Worm (Caenorhabditis elegans) whole organism, L3 larva: Measurements from ENCODE around the gene fbxa-151.

Source experiments
- ZK546.5 ChIP-seq: sonication (generic microtip); optimal IDR thresholded peaks from 2 replicates; lab custom pipeline; 2017; ENCODE audit warnings: missing biosample characterization, missing genetic modification characterization
- aly-2 ChIP-seq: fragments of 150-350 bp; optimal IDR thresholded peaks from 2 replicates; lab custom pipeline; 2014; ENCODE audit warnings: missing biosample characterization, missing genetic modification characterization
- ama-1 ChIP-seq: fragments of 150-350 bp; optimal IDR thresholded peaks from 2 replicates; lab custom pipeline; 2018
- egl-27 ChIP-seq: sonication (generic microtip); optimal IDR thresholded peaks from 4 replicates; lab custom pipeline; 2017; ENCODE audit warnings: missing biosample characterization, missing genetic modification reagents, missing genetic modification characterization
- pqm-1 ChIP-seq: fragments of 150-350 bp; optimal IDR thresholded peaks from 2 replicates; lab custom pipeline; 2017; ENCODE audit warnings: missing biosample characterization, missing genetic modification characterization, inconsistent platforms
- sea-2 ChIP-seq: fragments of 150-350 bp; sonication (generic microtip); optimal IDR thresholded peaks from 4 replicates; lab custom pipeline; 2014; ENCODE audit warnings: missing biosample characterization, missing genetic modification reagents, missing genetic modification characterization
- skn-1 ChIP-seq: fragments of 150-350 bp; optimal IDR thresholded peaks from 2 replicates; lab custom pipeline; 2014; ENCODE audit warnings: missing biosample characterization, missing genetic modification characterization

DNA sequence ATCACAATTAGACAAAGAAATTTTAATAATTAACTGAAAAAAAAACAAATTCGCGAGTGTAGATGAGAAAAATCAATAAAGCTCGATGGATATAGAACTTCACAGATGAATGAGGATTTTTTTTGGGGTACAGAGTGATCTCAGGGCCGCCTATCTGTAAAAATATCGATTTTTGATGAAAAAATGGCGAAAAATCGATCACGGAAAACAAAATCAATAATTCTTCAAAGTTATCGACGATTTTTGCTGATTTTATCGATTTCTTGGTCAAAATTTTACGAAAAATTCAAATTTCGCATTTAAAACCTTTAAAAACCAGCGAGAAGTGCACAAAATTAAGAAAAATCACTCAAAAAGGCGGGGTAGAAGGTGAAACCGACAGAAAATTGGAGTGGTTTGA is 50.6 kb downstream of the fbxa-151 start:
- no peak for TF ChIP-seq aly-2
- no peak for TF ChIP-seq ZK546.5 (tag; lab: Kevin White, UChicago)
- no peak for TF ChIP-seq egl-27
- TF ChIP-seq sea-2 (GFP tag; lab: Kevin White, UChicago): no peak
- no peak for TF ChIP-seq ama-1 (lab: Kevin White, UChicago)
- TF ChIP-seq skn-1 (tag; lab: Kevin White, UChicago): no peak
- no peak for TF ChIP-seq pqm-1 (tag; lab: Kevin White, UChicago)
